Fruit fly (Drosophila melanogaster) whole organism: ENCODE measurements around the gene CG31176.
"Not testable (repeated sequence)": the region's sequence is repeated elsewhere in the genome, so short reads cannot be mapped to it uniquely, and the experiment has no call there.

ENCODE experiments used
- CG8478 ChIP-seq: fragments of >200 bp; optimal IDR thresholded peaks from 2 replicates; lab custom pipeline; 2018; ENCODE audit warnings: inconsistent platforms
- Dll ChIP-seq: fragments of >200 bp; optimal IDR thresholded peaks from 2 replicates; lab custom pipeline; 2017
- EcR ChIP-seq, 2 experiments: fragments of >200 bp; optimal IDR thresholded peaks; 2 replicates each; lab custom pipeline; 2017; ENCODE audit warnings: missing biosample characterization in 2 of 2, missing genetic modification characterization in 2 of 2, missing genetic modification reagents in 2 of 2
- pan ChIP-seq: fragments of >200 bp; optimal IDR thresholded peaks from 2 replicates; lab custom pipeline; 2017
- psq ChIP-seq: fragments of >200 bp; optimal IDR thresholded peaks from 2 replicates; lab custom pipeline; 2017
- usp ChIP-seq: fragments of >200 bp; optimal IDR thresholded peaks from 2 replicates; lab custom pipeline; 2017; ENCODE audit warnings: missing biosample characterization, missing genetic modification characterization, mixed read lengths

The CG31176 gene

dm6 chr3R:21739010-21739409, 19.6 kb upstream of the CG31176 start, which contains the start of gene CG34034:
Gene CG34034, minus strand, starts transcription at chr3R:21739110.
- TF ChIP-seq Dll (lab: Kevin White, UChicago) (no peak), usp (GFP tag; lab: Kevin White, UChicago) (no peak), psq (lab: Kevin White, UChicago) (no peak), pan (lab: Kevin White, UChicago) (no peak), CG8478 (lab: Kevin White, UChicago) (no peak), EcR (GFP tag; optimal IDR thresholded peaks at IDR 0.05; lab: Kevin White, UChicago) (no peak)

- TF ChIP-seq pan (lab: Kevin White, UChicago) (no peak), psq (lab: Kevin White, UChicago) (no peak), CG8478 (lab: Kevin White, UChicago) (no peak), Dll (lab: Kevin White, UChicago) (no peak), usp (GFP tag; lab: Kevin White, UChicago) (no peak), EcR (GFP tag; optimal IDR thresholded peaks at IDR 0.05; lab: Kevin White, UChicago) (no peak)
These were observed 17.8 kb upstream of the CG31176 start, which contains the start of gene CG42870 for dm6 chr3R:21737264-21737663. Gene CG42870, minus strand, starts transcription at chr3R:21737364.

- TF ChIP-seq Dll (lab: Kevin White, UChicago) (no peak), EcR (GFP tag; optimal IDR thresholded peaks at IDR 0.05; lab: Kevin White, UChicago) (no peak), pan (lab: Kevin White, UChicago) (no peak), CG8478 (lab: Kevin White, UChicago) (no peak), psq (lab: Kevin White, UChicago) (no peak), usp (GFP tag; lab: Kevin White, UChicago) (no peak)
These were observed 17.3 kb upstream of the CG31176 start, which contains the start of gene CG42869 for dm6 chr3R:21736749-21737148. Gene CG42869, minus strand, starts transcription at chr3R:21736849.

DNA sequence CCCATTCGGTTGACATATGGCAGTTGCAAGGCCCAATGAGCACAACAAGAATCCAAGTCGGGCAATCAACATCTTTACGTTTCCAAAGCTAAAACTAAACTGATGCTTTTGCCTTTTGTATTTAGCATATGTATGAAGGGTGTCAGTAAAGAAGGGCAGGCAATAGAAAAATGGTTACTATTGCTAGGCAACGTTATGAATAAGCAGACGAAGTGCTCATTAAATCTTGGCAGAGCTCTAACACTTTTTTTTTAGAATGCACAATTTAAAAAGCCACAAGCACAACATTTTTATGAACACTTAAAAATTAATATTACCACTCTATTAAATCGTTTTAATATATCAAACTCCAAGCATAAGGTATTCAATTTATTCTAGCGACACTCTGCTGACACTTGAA, 16.7 kb upstream of the CG31176 start, which contains the start of gene Sfp93F:
Sfp93F (minus strand) TSS at position 101 of the 400 bp plus-strand sequence.
- not testable (repeated sequence) for TF ChIP-seq EcR (GFP tag; optimal IDR thresholded peaks at IDR 0.05; lab: Kevin White, UChicago); CG8478 (lab: Kevin White, UChicago); Dll (lab: Kevin White, UChicago)

- TF ChIP-seq usp (GFP tag; lab: Kevin White, UChicago) (no peak), EcR (GFP tag; optimal IDR thresholded peaks at IDR 0.05; lab: Kevin White, UChicago) (no peak), CG8478 (lab: Kevin White, UChicago) (no peak), psq (lab: Kevin White, UChicago) (no peak), pan (lab: Kevin White, UChicago) (no peak), Dll (lab: Kevin White, UChicago) (no peak)
These were observed 13.4 kb upstream of the CG31176 start for dm6 chr3R:21732901-21733300.

DNA sequence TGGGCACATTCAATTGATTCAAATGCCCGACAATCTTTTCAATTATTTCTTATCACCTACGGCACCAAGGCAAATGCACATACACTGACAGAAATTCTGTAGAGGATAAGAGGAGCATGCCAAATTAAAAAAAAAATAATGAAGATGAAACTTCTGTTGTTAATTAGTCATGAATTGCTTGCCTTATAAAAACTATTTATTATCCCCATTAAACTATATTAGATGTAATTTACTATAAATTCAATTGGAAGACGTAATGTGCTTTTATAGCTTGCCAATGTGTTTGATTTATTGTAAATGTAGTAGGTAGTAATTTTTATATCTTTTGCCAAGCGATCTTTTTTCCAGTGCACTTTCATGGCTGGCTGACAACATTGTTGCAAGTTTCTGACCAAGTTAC, 12.2 kb upstream of the CG31176 start:
- TF ChIP-seq pan (lab: Kevin White, UChicago), result no peak
- TF ChIP-seq Dll (lab: Kevin White, UChicago), result no peak
- TF ChIP-seq EcR (GFP tag; optimal IDR thresholded peaks at IDR 0.05; lab: Kevin White, UChicago), result no peak
- no peak for TF ChIP-seq psq (lab: Kevin White, UChicago)
- TF ChIP-seq CG8478 (lab: Kevin White, UChicago), result no peak

DNA sequence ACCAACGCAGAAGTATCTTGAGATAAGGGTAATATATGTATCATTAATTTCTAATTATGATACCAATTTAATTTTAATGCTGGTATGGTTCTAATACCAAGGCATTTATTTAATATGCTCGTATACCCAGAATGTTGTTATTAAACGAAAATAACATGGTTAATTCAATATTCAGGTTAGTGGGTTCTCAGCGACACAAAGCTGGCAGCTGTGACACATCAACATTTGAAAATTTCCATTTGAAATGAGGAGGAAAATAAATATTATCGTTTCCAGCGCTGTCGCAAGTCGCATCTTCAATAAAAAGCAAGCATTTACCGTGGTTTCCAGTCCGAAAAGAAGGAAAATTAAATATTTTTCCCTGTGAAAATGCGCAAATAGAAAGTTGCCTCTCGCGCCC, 11.5 kb upstream of the CG31176 start:
- TF ChIP-seq EcR (GFP tag; optimal IDR thresholded peaks at IDR 0.05; lab: Kevin White, UChicago) (no peak), psq (lab: Kevin White, UChicago) (no peak), Dll (lab: Kevin White, UChicago) (no peak), usp (GFP tag; lab: Kevin White, UChicago) (no peak), CG8478 (lab: Kevin White, UChicago) (no peak), pan (lab: Kevin White, UChicago) (no peak)

dm6 chr3R:21726593-21726992, 7.1 kb upstream of the CG31176 start:
- TF ChIP-seq Dll (lab: Kevin White, UChicago) (no peak), psq (lab: Kevin White, UChicago) (no peak), EcR (GFP tag; optimal IDR thresholded peaks at IDR 0.05; lab: Kevin White, UChicago) (peak in 1 of 2 experiments; percentile 53)

DNA sequence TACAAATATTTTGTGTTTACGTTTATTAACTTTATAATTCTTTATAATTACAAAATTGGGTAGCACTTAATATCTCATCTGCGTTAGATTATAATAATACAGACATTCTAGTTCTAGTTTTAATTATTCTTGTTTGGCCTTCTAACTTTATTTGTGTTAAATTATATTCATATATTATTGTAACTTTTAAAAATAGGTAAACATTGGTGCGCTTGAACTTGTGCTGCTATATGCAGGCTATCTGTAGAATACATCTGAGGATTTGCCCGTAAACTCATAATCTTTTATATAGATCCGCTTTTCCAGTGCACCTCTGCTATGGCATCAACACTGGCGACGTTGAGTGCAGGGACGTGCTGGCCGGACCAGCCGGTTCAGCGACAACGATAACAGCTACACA, 3.0 kb upstream of the CG31176 start:
- TF ChIP-seq Dll (lab: Kevin White, UChicago) (no peak), psq (lab: Kevin White, UChicago) (no peak), usp (GFP tag; lab: Kevin White, UChicago) (no peak), EcR (GFP tag; optimal IDR thresholded peaks at IDR 0.05; lab: Kevin White, UChicago) (no peak)

DNA sequence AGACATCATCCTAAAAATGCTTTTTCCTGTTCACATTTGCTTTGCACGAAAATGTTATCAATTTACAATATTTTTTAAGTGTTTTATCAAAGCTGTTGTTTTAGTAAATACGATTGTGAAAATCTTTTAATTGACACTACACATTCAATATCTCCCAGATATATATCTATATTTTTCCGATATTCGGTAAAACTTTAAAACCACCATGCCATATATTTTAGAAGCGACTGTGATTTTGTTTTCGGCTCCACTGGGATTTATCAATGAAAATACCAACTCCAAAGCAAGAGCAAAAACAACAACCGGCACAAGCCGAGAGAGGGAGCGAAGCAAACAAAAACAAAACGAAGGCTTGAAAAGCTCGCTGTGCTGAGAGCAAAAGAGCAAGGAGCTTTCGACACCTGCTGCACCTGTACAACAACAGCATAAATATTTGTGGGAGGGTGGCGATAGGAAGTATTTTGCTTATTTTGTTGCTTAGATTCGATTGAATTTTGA, 523 bp upstream of the CG31176 start:
- TF ChIP-seq EcR (GFP tag; optimal IDR thresholded peaks at IDR 0.05; lab: Kevin White, UChicago) (no peak), Dll (lab: Kevin White, UChicago) (no peak), CG8478 (lab: Kevin White, UChicago) (no peak), usp (GFP tag; lab: Kevin White, UChicago) (no peak), pan (lab: Kevin White, UChicago) (no peak), psq (lab: Kevin White, UChicago) (no peak)

dm6 chr3R:21704439-21704838, 15.0 kb downstream of the CG31176 start:
- no peak for TF ChIP-seq Dll (lab: Kevin White, UChicago)
- TF ChIP-seq EcR (GFP tag; optimal IDR thresholded peaks at IDR 0.05; lab: Kevin White, UChicago), result no peak
- TF ChIP-seq pan (lab: Kevin White, UChicago), result no peak
- TF ChIP-seq psq (lab: Kevin White, UChicago), result no peak
- no peak for TF ChIP-seq CG8478 (lab: Kevin White, UChicago)
- no peak for TF ChIP-seq usp (GFP tag; lab: Kevin White, UChicago)

dm6 chr3R:21703346-21703745, 16.1 kb downstream of the CG31176 start:
- TF ChIP-seq pan (lab: Kevin White, UChicago), result no peak
- TF ChIP-seq CG8478 (lab: Kevin White, UChicago), result no peak
- TF ChIP-seq psq (lab: Kevin White, UChicago), result no peak
- no peak for TF ChIP-seq EcR (GFP tag; optimal IDR thresholded peaks at IDR 0.05; lab: Kevin White, UChicago)
